Fruit fly (Drosophila melanogaster): ENCODE results near the gene CheA87a.

CheA87a gene

DNA sequence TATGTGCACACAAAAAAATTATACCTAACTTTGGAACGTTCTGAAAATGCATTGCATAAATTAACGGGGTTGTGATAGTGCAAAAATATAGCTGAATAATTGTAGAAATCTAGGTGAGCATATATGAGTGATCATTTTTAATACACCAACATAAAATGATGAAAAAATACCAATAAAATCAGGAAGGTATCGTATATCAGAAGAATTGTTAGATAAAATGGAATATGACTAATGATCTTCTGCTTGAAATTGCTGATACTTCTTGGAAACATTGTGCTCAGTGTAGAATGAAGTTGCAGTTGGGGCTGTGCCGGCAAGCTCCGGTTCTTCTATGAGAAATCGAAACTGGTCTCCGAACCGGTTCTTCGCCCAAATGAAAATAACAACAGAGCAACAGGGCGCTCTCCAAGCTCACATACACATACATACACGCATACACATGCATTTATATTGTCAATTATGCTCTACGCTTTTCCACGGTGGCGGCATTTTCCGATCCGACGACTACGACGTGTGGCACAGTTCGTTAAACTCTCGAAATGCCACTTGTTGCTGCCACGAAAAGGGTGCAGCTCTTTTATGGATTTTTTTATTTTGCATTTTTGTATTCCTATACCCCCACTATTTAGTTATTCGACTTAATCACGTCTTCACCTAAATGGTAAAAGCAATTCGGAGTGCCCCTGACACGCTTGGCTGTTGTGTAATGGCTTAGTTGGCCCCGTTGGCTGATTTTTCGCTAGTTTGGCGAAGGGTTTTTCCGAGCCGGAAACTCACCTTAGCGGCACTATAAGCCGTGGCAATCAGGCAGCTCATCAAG lies 31.7 kb downstream of the CheA87a start (continued):
- TF ChIP-seq CG31388 (GFP tag; optimal IDR thresholded peaks at IDR 0.05) (peak; percentile 61), CG2875 (GFP tag; optimal IDR thresholded peaks at IDR 0.05) (peak; percentile 86), Opbp (GFP tag; IDR thresholded peaks at IDR 0.05; ENCODE audit: partially characterized antibody) (no peak), CG1647 (GFP tag; optimal IDR thresholded peaks at IDR 0.05) (peak; percentile 72), CG4360 (GFP tag; IDR thresholded peaks at IDR 0.05) (0 out of 2 replicates have a peak, but pooled peaks have one; percentile 42), CG30020 (tag; optimal IDR thresholded peaks at IDR 0.05) (peak; percentile 69), ab (GFP tag; optimal IDR thresholded peaks at IDR 0.05) (peak; percentile 52), CG10565 (GFP tag; optimal IDR thresholded peaks at IDR 0.05) (peak; percentile 57), kay (GFP tag; optimal IDR thresholded peaks at IDR 0.05) (peak; percentile 69), Drgx (GFP tag; IDR thresholded peaks at IDR 0.05) (peak; percentile 81), MTF-1 (GFP tag; optimal IDR thresholded peaks at IDR 0.05; ENCODE audit: borderline replicate concordance) (peak; percentile 64), chn (GFP tag; optimal IDR thresholded peaks at IDR 0.05) (peak; percentile 91), sisA (GFP tag; IDR thresholded peaks at IDR 0.05) (peak; percentile 81), stwl (tag; optimal IDR thresholded peaks at IDR 0.05) (peak; percentile 6), CG3838 (GFP tag; optimal IDR thresholded peaks at IDR 0.05) (peak; percentile 75), CG33213 (GFP tag; optimal IDR thresholded peaks at IDR 0.05) (peak; percentile 65), br (optimal IDR thresholded peaks at IDR 0.05) (no peak), Med (GFP tag) (peak; percentile 98), MESR4 (GFP tag; optimal IDR thresholded peaks at IDR 0.05) (peak; percentile 6), gfzf (GFP tag; optimal IDR thresholded peaks at IDR 0.05) (no peak), CG9215 (GFP tag; IDR thresholded peaks at IDR 0.05) (peak; percentile 79), jigr1 (GFP tag; IDR thresholded peaks at IDR 0.05) (peak; percentile 68; the same call in 2 of the 3 replicates), CG6689 (GFP tag; IDR thresholded peaks at IDR 0.05) (peak; percentile 90), CG9817 (tag; optimal IDR thresholded peaks at IDR 0.05) (peak; percentile 79), Stat92E (GFP tag; optimal IDR thresholded peaks at IDR 0.05) (peak in 1 of 3 experiments; percentile 45), pros (GFP tag; optimal IDR thresholded peaks at IDR 0.05) (peak; percentile 33), Fer2 (tag; optimal IDR thresholded peaks at IDR 0.05) (peak; percentile 27), CG18599 (GFP tag; optimal IDR thresholded peaks at IDR 0.05) (peak; percentile 79), CkIIα-i1 (GFP tag; IDR thresholded peaks at IDR 0.05) (0 out of 2 replicates have a peak, but pooled peaks have one; percentile 21), vfl (GFP tag; optimal IDR thresholded peaks at IDR 0.05) (peak; percentile 80), tin (GFP tag; optimal IDR thresholded peaks at IDR 0.05) (peak; percentile 80), Dip2 (GFP tag; IDR thresholded peaks at IDR 0.05) (no peak), CG10979 (tag; optimal IDR thresholded peaks at IDR 0.05) (peak; percentile 93), CG12071 (GFP tag; optimal IDR thresholded peaks at IDR 0.05) (peak; percentile 75), chinmo (GFP tag; IDR thresholded peaks at IDR 0.05; ENCODE audit: partially characterized antibody) (no peak), CG11398 (GFP tag; optimal IDR thresholded peaks at IDR 0.05) (peak; percentile 89), CG7963 (GFP tag; IDR thresholded peaks at IDR 0.05; ENCODE audit: partially characterized antibody) (no peak), CG2120 (GFP tag; optimal IDR thresholded peaks at IDR 0.05) (peak; percentile 92), Abd-B (GFP tag; optimal IDR thresholded peaks at IDR 0.05) (peak; percentile 92), CG2116 (GFP tag; optimal IDR thresholded peaks at IDR 0.05) (peak; percentile 64), Hmx (GFP tag; optimal IDR thresholded peaks at IDR 0.05) (peak; percentile 32), Oaz (GFP tag; IDR thresholded peaks at IDR 0.05) (peak; percentile 60; the same call in 1 of the 2 replicates), NFAT (GFP tag; IDR thresholded peaks at IDR 0.05) (peak; percentile 58), CG15073 (GFP tag; optimal IDR thresholded peaks at IDR 0.05) (peak; percentile 64), CG10147 (GFP tag; optimal IDR thresholded peaks at IDR 0.05) (peak; percentile 80), zen2 (GFP tag; IDR thresholded peaks at IDR 0.05; ENCODE audit: partially characterized antibody) (no peak), sc (optimal IDR thresholded peaks at IDR 0.05) (no peak), sc (GFP tag; optimal IDR thresholded peaks at IDR 0.05) (peak; percentile 90), usp (GFP tag; optimal IDR thresholded peaks at IDR 0.05) (no peak)

All from whole organism, embryonic.